Fruit fly (Drosophila melanogaster): Measurements from ENCODE around the gene CG13786.

Gene CG13786

DNA sequence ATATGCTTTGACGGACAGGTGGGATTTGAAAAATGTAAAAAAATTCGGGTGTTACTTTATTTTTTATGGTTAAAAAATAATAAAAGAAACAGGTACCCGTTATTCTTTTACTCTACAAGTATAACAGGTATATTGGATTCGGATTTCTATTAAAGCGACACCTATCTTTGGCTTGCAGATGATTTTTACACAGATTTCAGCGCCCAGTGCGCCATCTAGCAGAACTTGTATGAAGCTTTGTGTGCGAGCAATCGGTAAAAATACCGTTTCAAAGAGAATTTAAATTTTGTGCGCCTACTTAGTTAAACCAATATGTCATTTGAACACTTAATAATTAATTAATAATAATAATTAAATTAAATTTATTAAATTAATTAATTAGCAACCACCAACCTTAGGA, 5.3 kb upstream of the CG13786 start (continued):
- peak; percentile 76 for TF ChIP-seq CG31627 (GFP tag; optimal IDR thresholded peaks at IDR 0.05)
- no peak for TF ChIP-seq CG10631 (GFP tag; optimal IDR thresholded peaks at IDR 0.05)
- TF ChIP-seq Gug (GFP tag; IDR thresholded peaks at IDR 0.05): no peak
- TF ChIP-seq CG6792 (GFP tag; optimal IDR thresholded peaks at IDR 0.05): peak; percentile 15
- no peak for TF ChIP-seq CG6808 (GFP tag; optimal IDR thresholded peaks at IDR 0.05)
- no peak for TF ChIP-seq CG6276 (GFP tag; optimal IDR thresholded peaks at IDR 0.05)

DNA sequence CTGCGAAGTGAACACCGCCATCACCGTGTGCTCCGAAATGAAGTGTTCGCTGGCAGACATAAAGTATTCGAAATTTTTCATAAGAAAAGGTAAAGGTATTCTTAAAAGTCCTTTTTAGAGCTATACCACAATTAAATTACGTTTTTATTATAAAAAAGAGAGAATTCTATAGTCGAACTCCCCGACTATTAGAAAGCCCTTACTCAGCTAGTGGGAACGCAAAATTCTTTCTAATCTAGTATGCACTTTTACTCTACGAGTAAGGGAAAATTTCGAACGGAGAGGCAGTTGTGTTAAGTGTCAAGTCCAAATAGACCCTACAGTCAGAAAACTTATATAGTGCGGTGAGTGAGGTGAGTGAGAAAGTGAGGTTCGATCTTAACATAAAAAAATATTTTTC, 4.4 kb upstream of the CG13786 start, which contains the start of gene CG31909:
CG31909 (plus strand) TSS at position 301 of the 400 bp plus-strand sequence.
- TF ChIP-seq Sox102F (GFP tag; optimal IDR thresholded peaks at IDR 0.05) (no peak), Ets21C (GFP tag; optimal IDR thresholded peaks at IDR 0.05) (no peak), CG8319 (GFP tag; optimal IDR thresholded peaks at IDR 0.05) (no peak)

DNA sequence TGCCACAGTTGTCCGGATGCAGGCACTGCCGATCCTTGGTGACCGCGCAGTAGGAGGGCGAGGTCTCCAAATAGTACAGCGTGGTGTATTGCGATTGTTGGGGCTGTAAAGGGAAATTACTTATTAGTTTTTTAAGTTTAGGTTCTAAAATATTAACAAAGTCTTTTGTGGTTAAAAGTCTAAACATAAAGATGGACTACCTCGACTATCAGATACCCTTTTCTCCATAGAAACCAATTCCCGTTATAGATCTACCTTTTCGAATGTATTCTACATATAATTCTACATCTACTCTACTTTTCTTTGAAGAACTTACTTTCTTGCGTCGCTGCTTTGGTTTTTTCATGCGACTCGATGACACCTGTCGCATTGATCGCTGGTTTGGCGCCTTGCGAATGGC, 3.4 kb upstream of the CG13786 start:
- TF ChIP-seq acj6 (GFP tag; optimal IDR thresholded peaks at IDR 0.05): no peak
- no peak for TF ChIP-seq Hr39 (GFP tag; optimal IDR thresholded peaks at IDR 0.05)
- no peak for TF ChIP-seq CG4318 (GFP tag; optimal IDR thresholded peaks at IDR 0.05)
- no peak for TF ChIP-seq CG6854 (GFP tag; optimal IDR thresholded peaks at IDR 0.05)
- TF ChIP-seq pdm3 (GFP tag; optimal IDR thresholded peaks at IDR 0.05): no peak
- TF ChIP-seq fd85E (GFP tag; optimal IDR thresholded peaks at IDR 0.05): no peak
- no peak for TF ChIP-seq Eip93F (GFP tag; optimal IDR thresholded peaks at IDR 0.05)
- TF ChIP-seq Met (GFP tag; optimal IDR thresholded peaks at IDR 0.05): no peak
- TF ChIP-seq CG16779 (tag; optimal IDR thresholded peaks at IDR 0.05): no peak
- no peak for TF ChIP-seq CG34406 (GFP tag; optimal IDR thresholded peaks at IDR 0.05)
- no peak for TF ChIP-seq fkh (GFP tag; optimal IDR thresholded peaks at IDR 0.05)
- TF ChIP-seq CG15336 (GFP tag; IDR thresholded peaks at IDR 0.05): no peak
- no peak for TF ChIP-seq eg (GFP tag; IDR thresholded peaks at IDR 0.05)
- TF ChIP-seq CG7368 (GFP tag; optimal IDR thresholded peaks at IDR 0.05): no peak

DNA sequence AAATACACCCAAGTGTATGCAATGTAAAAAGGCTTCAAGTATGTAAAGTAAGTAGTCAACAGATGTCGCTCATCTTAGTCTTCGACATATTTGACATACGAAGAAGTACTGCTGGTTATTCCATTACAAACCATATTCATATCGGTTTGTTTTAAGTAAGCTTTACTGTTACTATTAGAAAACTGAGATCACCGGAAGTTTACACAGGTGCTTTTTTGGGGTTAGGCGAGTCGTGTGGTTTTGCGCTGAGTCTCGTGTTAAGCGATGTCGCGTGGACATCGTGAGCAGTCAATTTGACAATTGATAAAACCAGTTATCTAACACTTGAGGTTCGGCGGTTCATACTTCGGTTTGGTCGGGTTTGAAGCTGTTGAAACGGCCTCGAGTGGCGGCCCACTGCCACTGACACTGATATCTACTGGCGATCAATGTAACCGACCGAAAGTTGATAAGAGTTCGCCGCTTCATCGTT, 2.0 kb upstream of the CG13786 start:
- TF ChIP-seq fkh (GFP tag; optimal IDR thresholded peaks at IDR 0.05) (peak; percentile 61), Smox (GFP tag; optimal IDR thresholded peaks at IDR 0.05) (no peak)

DNA sequence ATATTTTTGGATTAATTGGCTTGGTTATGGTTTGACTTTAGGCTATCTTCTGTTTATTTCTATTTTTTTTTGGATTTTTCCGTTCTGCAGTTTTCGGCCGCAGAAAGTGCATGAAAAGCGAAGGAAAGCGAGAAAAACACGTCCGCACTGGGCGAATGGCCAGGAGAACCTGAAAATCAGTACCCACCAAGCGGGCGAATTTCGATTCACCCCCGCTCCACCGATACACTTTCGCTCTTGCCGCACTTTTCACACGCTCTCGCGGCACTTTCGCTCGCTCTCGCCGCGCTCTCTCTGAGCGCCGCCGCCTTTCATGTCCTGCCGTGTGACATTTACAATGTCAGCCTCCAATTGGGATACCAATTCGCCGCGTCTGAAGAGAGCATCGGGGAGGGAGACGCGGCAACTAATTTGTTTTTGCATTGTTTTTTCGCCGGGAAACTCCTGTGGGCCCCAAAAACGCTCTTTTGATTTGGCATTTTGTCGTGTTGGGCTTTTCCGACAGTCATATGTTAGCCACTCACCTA, 3.4 kb downstream of the CG13786 start, which contains the start of gene Ndae1:
Ndae1 (minus strand) TSS at position 51 of the 527 bp plus-strand sequence.
- TF ChIP-seq vri (GFP tag; optimal IDR thresholded peaks at IDR 0.05): no peak
- no peak for TF ChIP-seq CG9139 (GFP tag; optimal IDR thresholded peaks at IDR 0.05)
- peak; percentile 36 for TF ChIP-seq Blimp-1 (GFP tag; optimal IDR thresholded peaks at IDR 0.05)
- peak; percentile 24; the same call in 1 of the 3 replicates for TF ChIP-seq CG8119 (GFP tag; IDR thresholded peaks at IDR 0.05)

DNA sequence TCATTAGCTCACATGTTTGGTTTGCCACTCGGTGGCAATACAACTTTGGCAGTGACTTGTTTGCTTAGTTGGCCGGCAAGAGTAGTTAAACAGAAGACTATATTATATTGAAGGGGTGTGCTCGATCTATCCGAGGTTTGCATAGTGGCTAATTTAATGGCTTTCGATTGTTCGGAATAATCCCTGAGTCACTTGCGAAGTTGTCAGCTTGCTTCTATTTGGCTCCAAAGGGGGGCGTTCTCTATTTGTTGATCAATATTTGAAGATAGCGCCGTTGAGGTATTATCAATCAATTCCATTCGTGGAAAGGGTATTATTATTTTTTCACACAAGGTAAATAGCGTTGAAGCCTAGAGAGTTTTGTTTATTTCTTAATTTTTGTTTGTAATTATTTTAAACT, 4.7 kb downstream of the CG13786 start:
- peak; percentile 80 for TF ChIP-seq fkh (GFP tag; optimal IDR thresholded peaks at IDR 0.05)
- TF ChIP-seq CG6792 (GFP tag; optimal IDR thresholded peaks at IDR 0.05): no peak
- TF ChIP-seq ss (GFP tag; optimal IDR thresholded peaks at IDR 0.05): no peak

DNA sequence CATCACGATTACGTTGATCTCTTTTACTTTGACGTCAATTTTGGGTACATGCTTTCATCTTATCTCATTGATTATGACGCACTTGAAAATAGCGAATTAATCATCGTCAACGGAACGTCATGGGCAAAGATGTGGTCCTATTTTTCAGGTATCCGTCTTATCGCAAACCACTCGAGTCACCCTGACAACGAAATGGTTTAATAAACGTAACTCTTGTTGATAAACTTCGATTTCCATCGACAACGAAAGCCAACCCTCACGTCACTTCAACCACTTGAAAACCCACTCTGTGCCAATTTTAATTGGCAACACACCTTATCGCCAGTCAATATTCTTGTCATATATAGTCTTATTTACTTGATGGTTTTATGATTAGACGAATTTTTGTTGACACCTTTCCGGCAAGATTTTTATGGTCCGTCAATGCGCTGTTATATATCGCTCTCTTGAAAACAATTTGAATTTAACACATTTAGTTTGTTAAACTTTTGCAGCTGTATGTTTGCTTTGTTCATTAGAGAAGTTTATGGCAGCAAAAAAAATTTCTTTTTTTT, 10.5 kb downstream of the CG13786 start:
- peak; percentile 68 for TF ChIP-seq vri (GFP tag; optimal IDR thresholded peaks at IDR 0.05)
- TF ChIP-seq CG15336 (GFP tag; IDR thresholded peaks at IDR 0.05): no peak
- no peak for TF ChIP-seq CG8119 (GFP tag; IDR thresholded peaks at IDR 0.05)
- no peak for TF ChIP-seq Lpt (GFP tag; optimal IDR thresholded peaks at IDR 0.05)

All from whole organism, prepupa.